Fruit fly (Drosophila melanogaster): ENCODE measurements around the gene CG9121.

The CG9121 gene

DNA sequence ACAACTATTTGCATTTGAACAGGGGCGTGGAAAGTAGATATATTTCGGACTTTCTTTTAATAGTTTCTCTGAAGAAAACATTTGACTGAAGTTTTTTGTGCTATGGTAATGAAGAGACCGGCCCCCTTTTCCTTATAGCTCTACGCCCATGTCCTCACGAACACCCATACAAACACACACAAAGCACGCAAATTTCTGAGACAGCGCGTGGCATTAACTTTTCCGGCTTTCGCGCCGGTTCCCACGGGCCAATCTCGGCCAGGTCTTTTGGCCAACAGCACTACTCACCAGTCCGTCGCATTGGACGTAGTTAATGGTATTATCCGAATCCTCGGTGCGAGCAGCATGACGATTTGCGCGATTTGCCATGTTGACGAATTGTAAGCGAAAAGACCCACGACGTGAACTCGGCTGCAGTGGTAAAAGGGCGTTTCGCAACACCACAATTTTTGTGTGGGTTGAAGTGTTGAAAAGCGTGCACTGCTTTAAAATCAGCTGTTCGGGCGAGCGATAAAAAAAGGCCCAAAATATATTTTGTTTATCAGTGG lies 1.6 kb upstream of the CG9121 start, which contains the start of gene senju (continued):
- TF ChIP-seq Fer2 (tag; optimal IDR thresholded peaks at IDR 0.05) (peak; percentile 62), H2.0 (GFP tag; IDR thresholded peaks at IDR 0.05) (peak; percentile 70), grn (GFP tag; optimal IDR thresholded peaks at IDR 0.05) (peak; percentile 48), CG5180 (GFP tag; optimal IDR thresholded peaks at IDR 0.05) (peak; percentile 62), dati (GFP tag; IDR thresholded peaks at IDR 0.05) (peak; percentile 73; the same call in 1 of the 2 replicates), CG3995 (GFP tag; optimal IDR thresholded peaks at IDR 0.05) (peak; percentile 56), odd (GFP tag; optimal IDR thresholded peaks at IDR 0.05) (peak; percentile 79), ken (GFP tag; IDR thresholded peaks at IDR 0.05) (peak; percentile 81), CG15479 (GFP tag; optimal IDR thresholded peaks at IDR 0.05) (peak; percentile 94), CG9727 (GFP tag; optimal IDR thresholded peaks at IDR 0.05) (peak; percentile 89), vnd (GFP tag; IDR thresholded peaks at IDR 0.05; ENCODE audit: partially characterized antibody) (peak; percentile 23; the same call in 1 of the 3 replicates), fd3F (GFP tag; optimal IDR thresholded peaks at IDR 0.05) (peak; percentile 50), CG14860 (GFP tag; IDR thresholded peaks at IDR 0.05; ENCODE audit: partially characterized antibody) (peak; percentile 47; the same call in 1 of the 3 replicates), sc (optimal IDR thresholded peaks at IDR 0.05) (no peak), sc (GFP tag; optimal IDR thresholded peaks at IDR 0.05) (peak; percentile 62), tgo (GFP tag; IDR thresholded peaks at IDR 0.05) (peak; percentile 82), ranshi (GFP tag; IDR thresholded peaks at IDR 0.05) (peak; percentile 85), CG34422 (GFP tag; IDR thresholded peaks at IDR 0.05) (peak; percentile 94), sim (GFP tag; IDR thresholded peaks at IDR 0.05) (peak; percentile 62; the same call in 1 of the 2 replicates), Meics (GFP tag; optimal IDR thresholded peaks at IDR 0.05) (peak; percentile 88), vvl (GFP tag; IDR thresholded peaks at IDR 0.05) (peak; percentile 96), CG10979 (tag; optimal IDR thresholded peaks at IDR 0.05) (peak; percentile 76), Myb (GFP tag; optimal IDR thresholded peaks at IDR 0.05) (peak; percentile 79), hbn (GFP tag; IDR thresholded peaks at IDR 0.05; ENCODE audit: partially characterized antibody) (0 out of 2 replicates have a peak, but pooled peaks have one; percentile 42), luna (GFP tag; optimal IDR thresholded peaks at IDR 0.05) (peak; percentile 46), Dad (GFP tag; optimal IDR thresholded peaks at IDR 0.05) (peak; percentile 88), CG17802 (tag; optimal IDR thresholded peaks at IDR 0.05) (no peak), pros (GFP tag; optimal IDR thresholded peaks at IDR 0.05) (peak; percentile 20), Vsx1 (GFP tag; optimal IDR thresholded peaks at IDR 0.05) (peak; percentile 19), CG4854 (GFP tag; optimal IDR thresholded peaks at IDR 0.05) (peak; percentile 79), Trl (optimal IDR thresholded peaks at IDR 0.05) (no peak), Trl (GFP tag; optimal IDR thresholded peaks at IDR 0.05) (peak; percentile 86), bab2 (GFP tag; optimal IDR thresholded peaks at IDR 0.05) (peak; percentile 91), Sox100B (GFP tag; optimal IDR thresholded peaks at IDR 0.05) (peak; percentile 69), CrebB (tag; optimal IDR thresholded peaks at IDR 0.05) (peak; percentile 69), CG7839 (tag; optimal IDR thresholded peaks at IDR 0.05) (peak; percentile 79), dmrt99B (tag; optimal IDR thresholded peaks at IDR 0.05) (peak; percentile 78), CG3407 (GFP tag; optimal IDR thresholded peaks at IDR 0.05) (peak; percentile 66), cg (GFP tag; optimal IDR thresholded peaks at IDR 0.05) (peak; percentile 93), CG14667 (GFP tag; IDR thresholded peaks at IDR 0.05) (peak; percentile 71), tx (GFP tag; optimal IDR thresholded peaks at IDR 0.05) (peak; percentile 82), CG10209 (GFP tag; optimal IDR thresholded peaks at IDR 0.05) (peak; percentile 77), pum (GFP tag; optimal IDR thresholded peaks at IDR 0.05) (peak; percentile 83), Xrp1 (GFP tag; IDR thresholded peaks at IDR 0.05) (peak; percentile 81; the same call in 1 of the 2 replicates), CG18262 (tag; optimal IDR thresholded peaks at IDR 0.05) (peak; percentile 78), sima (GFP tag; optimal IDR thresholded peaks at IDR 0.05) (peak; percentile 53), CG9797 (GFP tag; optimal IDR thresholded peaks at IDR 0.05) (peak; percentile 61), h (optimal IDR thresholded peaks at IDR 0.05) (no peak), CG4730 (GFP tag; IDR thresholded peaks at IDR 0.05) (peak; percentile 57), CG16813 (GFP tag; IDR thresholded peaks at IDR 0.05; ENCODE audit: partially characterized antibody) (peak; percentile 39; the same call in 1 of the 3 replicates)

Measured in whole organism, embryonic.